Worm (Caenorhabditis elegans) whole organism, L3 larva: ENCODE results near the gene cyp-14A4.
A peak's percentile ranks its signal among the peaks of the same experiment; 100 is the strongest.

Experiments used
- ama-1 ChIP-seq: fragments of 150-350 bp; optimal IDR thresholded peaks from 2 replicates; lab custom pipeline; 2018
- ceh-28 ChIP-seq: fragments of 150-350 bp; optimal IDR thresholded peaks from 2 replicates; lab custom pipeline; 2014; ENCODE audit warnings: missing biosample characterization, missing genetic modification reagents, missing genetic modification characterization
- ceh-82 ChIP-seq: fragments of 150-350 bp; optimal IDR thresholded peaks from 2 replicates; lab custom pipeline; 2014; ENCODE audit warnings: missing biosample characterization, missing genetic modification characterization
- daf-12 ChIP-seq: fragments of 150-350 bp; optimal IDR thresholded peaks from 2 replicates; lab custom pipeline; 2014; ENCODE audit warnings: missing biosample characterization, missing genetic modification reagents, missing genetic modification characterization
- egl-5 ChIP-seq: fragments of 150-350 bp; optimal IDR thresholded peaks from 2 replicates; lab custom pipeline; 2017; ENCODE audit warnings: missing biosample characterization, missing genetic modification reagents, missing genetic modification characterization, inconsistent platforms
- fos-1 ChIP-seq: fragments of 150-350 bp; optimal IDR thresholded peaks from 2 replicates; lab custom pipeline; 2014; ENCODE audit warnings: missing biosample characterization, missing genetic modification characterization
- jun-1 ChIP-seq: fragments of 150-350 bp; optimal IDR thresholded peaks from 2 replicates; lab custom pipeline; 2014; ENCODE audit warnings: missing biosample characterization, missing genetic modification reagents, missing genetic modification characterization
- lin-15B ChIP-seq: fragments of 150-350 bp; optimal IDR thresholded peaks from 2 replicates; lab custom pipeline; 2014; ENCODE audit warnings: missing biosample characterization, missing genetic modification characterization
- nhr-28 ChIP-seq: fragments of 150-350 bp; optimal IDR thresholded peaks from 2 replicates; lab custom pipeline; 2014; ENCODE audit warnings: missing biosample characterization, missing genetic modification characterization
- unc-62 ChIP-seq: fragments of 150-350 bp; sonication (generic microtip); optimal IDR thresholded peaks from 4 replicates; lab custom pipeline; 2014; ENCODE audit warnings: missing biosample characterization, missing genetic modification reagents, missing genetic modification characterization
- ztf-11 ChIP-seq: fragments of 150-350 bp; optimal IDR thresholded peaks from 2 replicates; lab custom pipeline; 2014; ENCODE audit warnings: missing biosample characterization, missing genetic modification characterization

- peak; percentile 58 for TF ChIP-seq ama-1 (lab: Kevin White, UChicago)
- no peak for TF ChIP-seq nhr-28 (tag; lab: Kevin White, UChicago)
- no peak for TF ChIP-seq ceh-82 (tag; lab: Kevin White, UChicago)
- TF ChIP-seq egl-5 (tag; lab: Kevin White, UChicago): no peak
- TF ChIP-seq lin-15B (tag; lab: Kevin White, UChicago): no peak
- no peak for TF ChIP-seq ztf-11 (tag; lab: Kevin White, UChicago)
- no peak for TF ChIP-seq ceh-28
- no peak for TF ChIP-seq daf-12 (tag; lab: Kevin White, UChicago)
- no peak for TF ChIP-seq fos-1
- TF ChIP-seq jun-1 (tag; lab: Kevin White, UChicago): no peak
- TF ChIP-seq unc-62 (GFP tag; lab: Kevin White, UChicago): no peak
Measured at ce11 chrX:13322886-13323285, 38.9 kb upstream of the cyp-14A4 start, which contains the start of gene F46G10.2.
